Fruit fly (Drosophila melanogaster) whole organism, embryonic: ENCODE measurements around the gene Shal.

Source experiments
- Awh ChIP-seq: fragments of 200-800 bp; sonication (Bioruptor generic); IDR thresholded peaks from 2 replicates; pipeline ENCODE4, ENCODE4 v1.3.6; 2022; ENCODE audit warnings: missing biosample characterization, missing genetic modification characterization
- Bgb ChIP-seq: fragments of 200-800 bp; sonication (Bioruptor generic); IDR thresholded peaks from 2 replicates; pipeline ENCODE4 v1.3.6; 2022; ENCODE audit warnings: missing biosample characterization, missing genetic modification characterization; ENCODE audit not compliant: partially characterized antibody
- CG10267 ChIP-seq: fragments of 200-800 bp; sonication (Bioruptor generic); optimal IDR thresholded peaks from 2 replicates; lab custom pipeline; 2018; ENCODE audit warnings: missing biosample characterization, mild to moderate bottlenecking, missing genetic modification characterization, moderate library complexity
- CG10959 ChIP-seq: fragments of 200-800 bp; sonication (Bioruptor generic); IDR thresholded peaks from 2 replicates; pipeline ENCODE4 v1.3.6; 2022; ENCODE audit warnings: missing biosample characterization, missing genetic modification characterization
- CG13287 ChIP-seq: fragments of 200-800 bp; sonication (Bioruptor generic); IDR thresholded peaks from 2 replicates; pipeline ENCODE4 v1.3.6; 2022; ENCODE audit warnings: missing biosample characterization, missing genetic modification characterization; ENCODE audit not compliant: partially characterized antibody
- CG13424 ChIP-seq: fragments of 200-800 bp; sonication (Bioruptor generic); optimal IDR thresholded peaks from 2 replicates; lab custom pipeline; 2019; ENCODE audit warnings: missing biosample characterization, mild to moderate bottlenecking, missing genetic modification characterization, moderate library complexity
- CG13775 ChIP-seq: fragments of 200-800 bp; sonication (Bioruptor generic); optimal IDR thresholded peaks from 3 replicates; lab custom pipeline; 2017; ENCODE audit warnings: missing biosample characterization, mild to moderate bottlenecking, missing genetic modification characterization
- CG13894 ChIP-seq: fragments of 200-800 bp; sonication (Bioruptor generic); optimal IDR thresholded peaks from 3 replicates; lab custom pipeline; 2018; ENCODE audit warnings: missing biosample characterization, mild to moderate bottlenecking, missing genetic modification characterization, moderate library complexity
- CG14667 ChIP-seq: fragments of 200-800 bp; sonication (Bioruptor generic); IDR thresholded peaks from 2 replicates; pipeline ENCODE4 v1.3.6; 2022; ENCODE audit warnings: missing biosample characterization, missing genetic modification characterization
- CG14965 ChIP-seq: fragments of 200-800 bp; sonication (Bioruptor generic); optimal IDR thresholded peaks from 2 replicates; lab custom pipeline; 2016; ENCODE audit warnings: missing biosample characterization, missing genetic modification characterization, borderline replicate concordance
- CG15514 ChIP-seq: fragments of 200-800 bp; sonication (Bioruptor generic); optimal IDR thresholded peaks from 3 replicates; lab custom pipeline; 2017; ENCODE audit warnings: missing biosample characterization, missing genetic modification characterization, mild to moderate bottlenecking, moderate library complexity, missing genetic modification reagents
- CG15696 ChIP-seq: fragments of 200-800 bp; sonication (Bioruptor generic); optimal IDR thresholded peaks from 2 replicates; lab custom pipeline; 2019; ENCODE audit warnings: missing biosample characterization, mild to moderate bottlenecking, missing genetic modification characterization, moderate library complexity
- CG18011 ChIP-seq: fragments of 200-800 bp; sonication (Bioruptor generic); optimal IDR thresholded peaks from 2 replicates; lab custom pipeline; 2017; ENCODE audit warnings: missing biosample characterization, missing genetic modification characterization, mild to moderate bottlenecking, moderate library complexity, missing genotype
- CG32772 ChIP-seq: fragments of 200-800 bp; sonication (Bioruptor generic); IDR thresholded peaks from 2 replicates; pipeline ENCODE4 v1.3.6; 2022; ENCODE audit warnings: missing biosample characterization, missing genetic modification characterization
- CG3407 ChIP-seq: fragments of 200-800 bp; sonication (Bioruptor generic); optimal IDR thresholded peaks from 2 replicates; lab custom pipeline; 2018; ENCODE audit warnings: missing biosample characterization, mild to moderate bottlenecking, missing genetic modification characterization
- CG6272 ChIP-seq: fragments of 200-800 bp; sonication (Bioruptor generic); IDR thresholded peaks from 2 replicates; pipeline ENCODE4 v1.3.6; 2022; ENCODE audit warnings: missing biosample characterization, missing genetic modification characterization
- CG6854 ChIP-seq: fragments of 200-800 bp; sonication (Bioruptor generic); optimal IDR thresholded peaks from 3 replicates; lab custom pipeline; 2017; ENCODE audit warnings: missing biosample characterization, mild to moderate bottlenecking, missing genetic modification characterization
- CG7839 ChIP-seq: fragments of 200-800 bp; sonication (Bioruptor generic); optimal IDR thresholded peaks from 3 replicates; lab custom pipeline; 2018; ENCODE audit warnings: missing biosample characterization, mild to moderate bottlenecking, missing genetic modification characterization, moderate library complexity
- CG8089 ChIP-seq: fragments of 200-800 bp; sonication (Bioruptor generic); optimal IDR thresholded peaks from 3 replicates; lab custom pipeline; 2016; ENCODE audit warnings: missing biosample characterization, missing genetic modification characterization
- CG8359 ChIP-seq: fragments of 200-800 bp; sonication (Bioruptor generic); optimal IDR thresholded peaks from 2 replicates; lab custom pipeline; 2017; ENCODE audit warnings: missing biosample characterization, mild to moderate bottlenecking, missing genetic modification characterization, borderline replicate concordance
- CG9609 ChIP-seq: fragments of 200-800 bp; sonication (Bioruptor generic); optimal IDR thresholded peaks from 3 replicates; lab custom pipeline; 2016; ENCODE audit warnings: missing biosample characterization, missing genetic modification characterization
- CG9727 ChIP-seq: fragments of 200-800 bp; sonication (Bioruptor generic); optimal IDR thresholded peaks from 3 replicates; lab custom pipeline; 2017; ENCODE audit warnings: missing biosample characterization, mild to moderate bottlenecking, missing genetic modification characterization
- Dref ChIP-seq: fragments of 200-800 bp; sonication (Bioruptor generic); IDR thresholded peaks from 2 replicates; pipeline ENCODE4 v1.3.6; 2022; ENCODE audit warnings: missing biosample characterization, missing genetic modification characterization
- E2f2 ChIP-seq: fragments of 200-800 bp; sonication (Bioruptor generic); IDR thresholded peaks from 2 replicates; pipeline ENCODE4 v1.3.6; 2022; ENCODE audit warnings: missing biosample characterization, missing genetic modification characterization
- Gug ChIP-seq: fragments of 200-800 bp; sonication (Bioruptor generic); IDR thresholded peaks from 4 replicates; pipeline ENCODE4 v1.3.6; 2022; ENCODE audit warnings: missing biosample characterization, missing genetic modification characterization
- Kr ChIP-seq: fragments of 200-800 bp; sonication (Bioruptor generic); optimal IDR thresholded peaks from 2 replicates; lab custom pipeline; 2017; ENCODE audit warnings: missing biosample characterization, mild to moderate bottlenecking, missing genetic modification characterization
- Mes4 ChIP-seq: fragments of 200-800 bp; sonication (Bioruptor generic); optimal IDR thresholded peaks from 2 replicates; lab custom pipeline; 2016; ENCODE audit warnings: missing biosample characterization, missing genetic modification characterization
- NK7.1 ChIP-seq: fragments of 200-800 bp; sonication (Bioruptor generic); optimal IDR thresholded peaks from 3 replicates; lab custom pipeline; 2016; ENCODE audit warnings: missing biosample characterization, missing genetic modification characterization
- Nf-YA ChIP-seq: fragments of 200-800 bp; sonication (Bioruptor generic); IDR thresholded peaks from 2 replicates; pipeline ENCODE4 v1.3.6; 2022; ENCODE audit warnings: missing biosample characterization, missing genetic modification characterization
- Xrp1 ChIP-seq: fragments of 200-800 bp; sonication (Bioruptor generic); IDR thresholded peaks from 2 replicates; pipeline ENCODE4 v1.3.6; 2022; ENCODE audit warnings: missing biosample characterization, missing genetic modification characterization
- YL-1 ChIP-seq: fragments of 200-800 bp; sonication (Bioruptor generic); optimal IDR thresholded peaks from 3 replicates; lab custom pipeline; 2017; ENCODE audit warnings: missing biosample characterization, mild to moderate bottlenecking, missing genetic modification characterization
- caup ChIP-seq: fragments of 200-800 bp; sonication (Bioruptor generic); optimal IDR thresholded peaks from 3 replicates; lab custom pipeline; 2017; ENCODE audit warnings: missing biosample characterization, mild to moderate bottlenecking, missing genetic modification characterization, moderate library complexity; ENCODE audit not compliant: severe bottlenecking
- corto ChIP-seq: fragments of 200-800 bp; sonication (Bioruptor generic); optimal IDR thresholded peaks from 2 replicates; lab custom pipeline; 2016; ENCODE audit warnings: missing biosample characterization, mild to moderate bottlenecking, missing genetic modification characterization, moderate library complexity
- da ChIP-seq: fragments of 200-800 bp; sonication (Bioruptor generic); optimal IDR thresholded peaks from 2 replicates; lab custom pipeline; 2016; ENCODE audit warnings: missing biosample characterization, missing genetic modification characterization
- dati ChIP-seq: fragments of 200-800 bp; sonication (Bioruptor generic); IDR thresholded peaks from 2 replicates; pipeline ENCODE4 v1.3.6; 2022; ENCODE audit warnings: missing biosample characterization, missing genetic modification characterization
- dm ChIP-seq: fragments of 200-800 bp; sonication (Bioruptor generic); optimal IDR thresholded peaks from 3 replicates; lab custom pipeline; 2016; ENCODE audit warnings: missing biosample characterization, missing genetic modification characterization
- esg ChIP-seq: fragments of 200-800 bp; sonication (Bioruptor generic); conservative IDR thresholded peaks from 2 replicates; pipeline ENCODE4 v1.3.6; 2022; ENCODE audit warnings: missing biosample characterization, missing genetic modification characterization
- ftz-f1 ChIP-seq: fragments of 200-800 bp; sonication (Bioruptor generic); optimal IDR thresholded peaks from 2 replicates; lab custom pipeline; 2016; ENCODE audit warnings: missing biosample characterization, missing genetic modification characterization
- gsb-n ChIP-seq: fragments of 200-800 bp; sonication (Bioruptor generic); optimal IDR thresholded peaks from 3 replicates; lab custom pipeline; 2018; ENCODE audit warnings: missing biosample characterization, mild to moderate bottlenecking, missing genetic modification characterization
- klu ChIP-seq: fragments of 200-800 bp; sonication (Bioruptor generic); IDR thresholded peaks from 2 replicates; pipeline ENCODE4 v1.3.6; 2022; ENCODE audit warnings: missing biosample characterization, missing genetic modification characterization
- luna ChIP-seq: fragments of 200-800 bp; sonication (Bioruptor generic); optimal IDR thresholded peaks from 2 replicates; lab custom pipeline; 2016; ENCODE audit warnings: missing biosample characterization, missing genetic modification characterization
- peb ChIP-seq: fragments of 200-800 bp; sonication (Bioruptor generic); IDR thresholded peaks from 2 replicates; pipeline ENCODE4 v1.3.6; 2022; ENCODE audit warnings: missing biosample characterization, missing genetic modification characterization
- rib ChIP-seq: fragments of 200-800 bp; sonication (Bioruptor generic); IDR thresholded peaks from 2 replicates; pipeline ENCODE4 v1.3.6; 2022; ENCODE audit warnings: missing biosample characterization, missing genetic modification characterization
- ro ChIP-seq: fragments of 200-800 bp; sonication (Bioruptor generic); IDR thresholded peaks from 2 replicates; pipeline ENCODE4 v1.3.6; 2022; ENCODE audit warnings: missing biosample characterization, missing genetic modification characterization
- row ChIP-seq: fragments of 200-800 bp; sonication (Bioruptor generic); IDR thresholded peaks from 3 replicates; pipeline ENCODE4 v1.3.6; 2022; ENCODE audit warnings: missing biosample characterization, missing genetic modification characterization
- schlank ChIP-seq: fragments of 200-800 bp; sonication (Bioruptor generic); optimal IDR thresholded peaks from 2 replicates; lab custom pipeline; 2018; ENCODE audit warnings: missing biosample characterization, mild to moderate bottlenecking, missing genetic modification characterization
- tin ChIP-seq: fragments of 200-800 bp; sonication (Bioruptor generic); optimal IDR thresholded peaks from 3 replicates; lab custom pipeline; 2016; ENCODE audit warnings: missing biosample characterization, missing genetic modification characterization
- tio ChIP-seq: fragments of 200-800 bp; sonication (Bioruptor generic); optimal IDR thresholded peaks from 2 replicates; lab custom pipeline; 2017; ENCODE audit warnings: missing biosample characterization, missing genetic modification characterization, inconsistent platforms
- tll ChIP-seq, 2 experiments: fragments of 200-800 bp in 1 of 2; fragments of >200 bp in 1 of 2; sonication (Bioruptor generic) in 1 of 2; optimal IDR thresholded peaks; 2 replicates each; lab custom pipeline; 2017 to 2019; ENCODE audit warnings: missing biosample characterization in 2 of 2, missing genetic modification characterization in 2 of 2, mild to moderate bottlenecking in 1 of 2, moderate library complexity in 1 of 2
- usp ChIP-seq: fragments of >200 bp; optimal IDR thresholded peaks from 2 replicates; lab custom pipeline; 2017; ENCODE audit warnings: missing biosample characterization, missing genetic modification characterization
- vnd ChIP-seq: fragments of 200-800 bp; sonication (Bioruptor generic); IDR thresholded peaks from 3 replicates; pipeline ENCODE4 v1.3.6; 2022; ENCODE audit warnings: missing biosample characterization, missing genetic modification characterization; ENCODE audit not compliant: partially characterized antibody

The Shal gene

DNA sequence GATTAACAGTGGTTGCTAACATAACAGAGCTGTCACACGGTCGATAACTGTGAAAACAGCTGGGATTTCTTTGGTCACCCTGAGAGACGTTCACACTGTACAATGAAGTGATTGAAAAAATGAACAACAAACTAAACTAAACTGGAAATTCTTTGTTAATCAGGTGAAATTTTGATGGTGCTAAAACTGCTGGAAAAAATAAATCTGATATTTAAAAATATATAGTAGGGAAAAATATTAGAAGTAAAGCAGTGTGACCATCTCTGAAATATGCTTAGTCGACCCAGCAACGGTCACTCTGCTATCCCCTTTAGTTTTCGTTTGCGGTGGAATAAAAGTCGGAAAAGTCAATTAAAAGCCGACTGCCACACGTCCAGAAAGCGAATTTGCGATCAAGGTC is 1.6 kb upstream of the Shal start, which contains the start of the genes CG9231 and CG9330 (continued):
- peak; percentile 69 for TF ChIP-seq CG10267 (tag; lab: Kevin White, UChicago)
- TF ChIP-seq ftz-f1 (GFP tag; lab: Kevin White, UChicago) = peak; percentile 57
- TF ChIP-seq CG7839 (tag; lab: Kevin White, UChicago) = peak; percentile 2
- TF ChIP-seq peb = no peak
- peak in 1 of 2 experiments; percentile 77 for TF ChIP-seq tll (GFP tag; optimal IDR thresholded peaks at IDR 0.05; lab: Kevin White, UChicago)
- no peak for TF ChIP-seq rib
- peak; percentile 59; the same call in 1 of the 2 replicates for TF ChIP-seq E2f2
- no peak for TF ChIP-seq vnd (GFP tag; lab: Robert Waterston, UW)
- no peak for TF ChIP-seq CG8089 (GFP tag; lab: Kevin White, UChicago)
- TF ChIP-seq caup (GFP tag; lab: Kevin White, UChicago) = no peak
- no peak for TF ChIP-seq da
- peak; percentile 52; the same call in 1 of the 3 replicates for TF ChIP-seq row
- no peak for TF ChIP-seq CG3407 (GFP tag; lab: Kevin White, UChicago)
- no peak for TF ChIP-seq Kr
- TF ChIP-seq CG6854 (GFP tag; lab: Kevin White, UChicago) = no peak
- no peak for TF ChIP-seq CG14667 (GFP tag; lab: Robert Waterston, UW)
- TF ChIP-seq dati (GFP tag; lab: Robert Waterston, UW) = no peak
- TF ChIP-seq NK7.1 (GFP tag; lab: Kevin White, UChicago) = no peak
- no peak for TF ChIP-seq CG18011
- TF ChIP-seq Xrp1 = no peak
- no peak for TF ChIP-seq usp (GFP tag; lab: Kevin White, UChicago)
- TF ChIP-seq gsb-n (tag; lab: Kevin White, UChicago) = peak; percentile 40
- TF ChIP-seq dm (GFP tag; lab: Kevin White, UChicago) = no peak
- TF ChIP-seq CG6272 (GFP tag; lab: Robert Waterston, UW) = no peak
- no peak for TF ChIP-seq schlank
- no peak for TF ChIP-seq CG9727 (GFP tag; lab: Kevin White, UChicago)
- no peak for TF ChIP-seq CG9609 (GFP tag; lab: Kevin White, UChicago)
- peak; percentile 58 for TF ChIP-seq CG13287 (GFP tag; lab: Robert Waterston, UW)
- TF ChIP-seq YL-1 = peak; percentile 92
- TF ChIP-seq Awh (GFP tag; lab: Robert Waterston, UW) = no peak
- no peak for TF ChIP-seq klu (GFP tag; lab: Robert Waterston, UW)
- TF ChIP-seq CG32772 = no peak
- TF ChIP-seq corto = no peak
- no peak for TF ChIP-seq Bgb (GFP tag; lab: Robert Waterston, UW)
- no peak for TF ChIP-seq Mes4 (GFP tag; lab: Kevin White, UChicago)
- TF ChIP-seq luna = no peak
- TF ChIP-seq esg (GFP tag; lab: Robert Waterston, UW) = no peak
- no peak for TF ChIP-seq tin (GFP tag; lab: Kevin White, UChicago)
- TF ChIP-seq CG13775 (GFP tag; lab: Kevin White, UChicago) = peak; percentile 41
- TF ChIP-seq CG15696 = no peak
- TF ChIP-seq Gug (GFP tag; lab: Robert Waterston, UW) = no peak
- peak; percentile 16 for TF ChIP-seq CG13424 (tag; lab: Kevin White, UChicago)
- TF ChIP-seq CG13894 (tag; lab: Kevin White, UChicago) = peak; percentile 41
- TF ChIP-seq tio = no peak
- no peak for TF ChIP-seq Dref (GFP tag; lab: Robert Waterston, UW)
- TF ChIP-seq CG8359 (GFP tag; lab: Kevin White, UChicago) = no peak
- TF ChIP-seq CG10959 (GFP tag; lab: Robert Waterston, UW) = no peak
- peak; percentile 50 for TF ChIP-seq CG15514 (GFP tag; lab: Kevin White, UChicago)
- TF ChIP-seq ro = no peak
- no peak for TF ChIP-seq CG14965 (GFP tag; lab: Kevin White, UChicago)
- no peak for TF ChIP-seq Nf-YA (GFP tag; lab: Robert Waterston, UW)
